Fruit fly (Drosophila melanogaster) whole organism, prepupa: Measurements from ENCODE around the gene Sr-CIV.
A peak's percentile ranks its signal among the peaks of the same experiment; 100 is the strongest.

ENCODE experiments used
- Blimp-1 ChIP-seq: fragments of 200-800 bp; sonication (Bioruptor generic); optimal IDR thresholded peaks from 3 replicates; lab custom pipeline; 2017; ENCODE audit warnings: missing biosample characterization, missing genetic modification characterization, mild to moderate bottlenecking, moderate library complexity, missing genetic modification reagents
- CG10631 ChIP-seq: fragments of 200-800 bp; sonication (Bioruptor generic); optimal IDR thresholded peaks from 2 replicates; lab custom pipeline; 2016; ENCODE audit warnings: missing biosample characterization, missing genetic modification characterization
- CG10669 ChIP-seq: fragments of 200-800 bp; sonication (Bioruptor generic); optimal IDR thresholded peaks from 3 replicates; lab custom pipeline; 2018; ENCODE audit warnings: missing biosample characterization, mild to moderate bottlenecking, missing genetic modification characterization, moderate library complexity
- CG11762 ChIP-seq: fragments of 200-800 bp; sonication (Bioruptor generic); optimal IDR thresholded peaks from 3 replicates; lab custom pipeline; 2016; ENCODE audit warnings: missing biosample characterization, missing genetic modification characterization; ENCODE audit not compliant: insufficient read depth
- CG11902 ChIP-seq: fragments of 200-800 bp; sonication (Bioruptor generic); optimal IDR thresholded peaks from 3 replicates; lab custom pipeline; 2016; ENCODE audit warnings: missing biosample characterization, missing genetic modification characterization
- CG15336 ChIP-seq: fragments of 200-800 bp; sonication (Bioruptor generic); IDR thresholded peaks from 2 replicates; pipeline ENCODE4 v1.3.6; 2022; ENCODE audit warnings: missing biosample characterization, missing genetic modification characterization
- CG1621 ChIP-seq: fragments of 200-800 bp; sonication (Bioruptor generic); optimal IDR thresholded peaks from 3 replicates; lab custom pipeline; 2018; ENCODE audit warnings: missing biosample characterization, mild to moderate bottlenecking, missing genetic modification characterization
- CG16779 ChIP-seq: fragments of 200-800 bp; sonication (Bioruptor generic); optimal IDR thresholded peaks from 3 replicates; lab custom pipeline; 2017; ENCODE audit warnings: missing biosample characterization, mild to moderate bottlenecking, missing genetic modification characterization
- CG3032 ChIP-seq: fragments of 200-800 bp; optimal IDR thresholded peaks from 2 replicates; lab custom pipeline; 2019; ENCODE audit warnings: missing biosample characterization, mild to moderate bottlenecking, missing genetic modification characterization, moderate library complexity
- CG31627 ChIP-seq: fragments of 200-800 bp; sonication (Bioruptor generic); optimal IDR thresholded peaks from 3 replicates; lab custom pipeline; 2016; ENCODE audit warnings: missing biosample characterization, missing genetic modification characterization
- CG32006 ChIP-seq: fragments of 200-800 bp; sonication (Bioruptor generic); optimal IDR thresholded peaks from 3 replicates; lab custom pipeline; 2017; ENCODE audit warnings: missing biosample characterization, mild to moderate bottlenecking, missing genetic modification characterization
- CG34406 ChIP-seq: fragments of 200-800 bp; sonication (Bioruptor generic); optimal IDR thresholded peaks from 3 replicates; lab custom pipeline; 2016; ENCODE audit warnings: missing biosample characterization, missing genetic modification characterization
- CG3919 ChIP-seq: fragments of 200-800 bp; sonication (Bioruptor generic); optimal IDR thresholded peaks from 3 replicates; lab custom pipeline; 2016; ENCODE audit warnings: missing biosample characterization, missing genetic modification characterization
- CG6163 ChIP-seq: fragments of 200-800 bp; sonication (Bioruptor generic); IDR thresholded peaks from 3 replicates; pipeline ENCODE4 v1.3.6; 2022; ENCODE audit warnings: missing biosample characterization, missing genetic modification characterization
- CG6792 ChIP-seq: fragments of 200-800 bp; sonication (Bioruptor generic); optimal IDR thresholded peaks from 3 replicates; lab custom pipeline; 2016; ENCODE audit warnings: missing biosample characterization, missing genetic modification characterization
- CG6808 ChIP-seq: fragments of 200-800 bp; sonication (Bioruptor generic); optimal IDR thresholded peaks from 3 replicates; lab custom pipeline; 2017; ENCODE audit warnings: missing biosample characterization, missing genetic modification characterization, mild to moderate bottlenecking, moderate library complexity, missing genetic modification reagents
- CG6854 ChIP-seq: fragments of 200-800 bp; sonication (Bioruptor generic); optimal IDR thresholded peaks from 2 replicates; lab custom pipeline; 2017; ENCODE audit warnings: missing biosample characterization, mild to moderate bottlenecking, missing genetic modification characterization
- CG7368 ChIP-seq: fragments of 200-800 bp; sonication (Bioruptor generic); optimal IDR thresholded peaks from 3 replicates; lab custom pipeline; 2016; ENCODE audit warnings: missing biosample characterization, missing genetic modification characterization
- CG8119 ChIP-seq: fragments of 200-800 bp; sonication (Bioruptor generic); IDR thresholded peaks from 3 replicates; pipeline ENCODE4 v1.3.6; 2022; ENCODE audit warnings: missing biosample characterization, missing genetic modification characterization
- CG8319 ChIP-seq: fragments of 200-800 bp; sonication (Bioruptor generic); optimal IDR thresholded peaks from 3 replicates; lab custom pipeline; 2016; ENCODE audit warnings: missing biosample characterization, missing genetic modification characterization
- CG9139 ChIP-seq: fragments of 200-800 bp; sonication (Bioruptor generic); optimal IDR thresholded peaks from 3 replicates; lab custom pipeline; 2017; ENCODE audit warnings: missing biosample characterization, mild to moderate bottlenecking, missing genetic modification characterization
- Eip75B ChIP-seq: fragments of 200-800 bp; sonication (Bioruptor generic); optimal IDR thresholded peaks from 3 replicates; lab custom pipeline; 2016; ENCODE audit warnings: missing biosample characterization, missing genetic modification characterization
- Eip78C ChIP-seq: fragments of 200-800 bp; sonication (Bioruptor generic); peaks from one replicate; lab custom pipeline; 2016; ENCODE audit warnings: missing biosample characterization, missing genetic modification characterization
- Ets21C ChIP-seq: fragments of 200-800 bp; sonication (Bioruptor generic); optimal IDR thresholded peaks from 3 replicates; lab custom pipeline; 2016; ENCODE audit warnings: missing biosample characterization, missing genetic modification characterization
- Ets96B ChIP-seq: fragments of 200-800 bp; optimal IDR thresholded peaks from 2 replicates; lab custom pipeline; 2019; ENCODE audit warnings: missing biosample characterization, mild to moderate bottlenecking, missing genetic modification characterization, moderate library complexity
- Hr39 ChIP-seq: fragments of 200-800 bp; sonication (Bioruptor generic); optimal IDR thresholded peaks from 2 replicates; lab custom pipeline; 2016; ENCODE audit warnings: missing biosample characterization, missing genetic modification characterization
- Lpt ChIP-seq: fragments of 200-800 bp; sonication (Bioruptor generic); optimal IDR thresholded peaks from 3 replicates; lab custom pipeline; 2016; ENCODE audit warnings: missing biosample characterization, missing genetic modification characterization
- OdsH ChIP-seq: fragments of 200-800 bp; sonication (Bioruptor generic); optimal IDR thresholded peaks from 3 replicates; lab custom pipeline; 2016; ENCODE audit warnings: missing biosample characterization, missing genetic modification characterization
- Sox102F ChIP-seq: fragments of 200-800 bp; sonication (Bioruptor generic); optimal IDR thresholded peaks from 2 replicates; lab custom pipeline; 2016; ENCODE audit warnings: missing biosample characterization, mild to moderate bottlenecking, missing genetic modification characterization
- Sox14 ChIP-seq: fragments of 200-800 bp; sonication (Bioruptor generic); optimal IDR thresholded peaks from 3 replicates; lab custom pipeline; 2016; ENCODE audit warnings: missing biosample characterization, missing genetic modification characterization
- Sox15 ChIP-seq: fragments of 200-800 bp; sonication (Bioruptor generic); optimal IDR thresholded peaks from 3 replicates; lab custom pipeline; 2016; ENCODE audit warnings: missing biosample characterization, missing genetic modification characterization
- achi ChIP-seq: fragments of 200-800 bp; sonication (Bioruptor generic); optimal IDR thresholded peaks from 3 replicates; lab custom pipeline; 2016; ENCODE audit warnings: missing biosample characterization, missing genetic modification characterization
- acj6 ChIP-seq: fragments of 200-800 bp; sonication (Bioruptor generic); optimal IDR thresholded peaks from 3 replicates; lab custom pipeline; 2016; ENCODE audit warnings: missing biosample characterization, missing genetic modification characterization
- cyc ChIP-seq: fragments of 200-800 bp; sonication (Bioruptor generic); optimal IDR thresholded peaks from 3 replicates; lab custom pipeline; 2016; ENCODE audit warnings: missing biosample characterization, missing genetic modification characterization
- dac ChIP-seq: fragments of 200-800 bp; sonication (Bioruptor generic); optimal IDR thresholded peaks from 2 replicates; lab custom pipeline; 2017; ENCODE audit warnings: missing biosample characterization, mild to moderate bottlenecking, missing genetic modification characterization
- dsx ChIP-seq: fragments of 200-800 bp; optimal IDR thresholded peaks from 3 replicates; lab custom pipeline; 2019; ENCODE audit warnings: missing biosample characterization, mild to moderate bottlenecking, missing genetic modification characterization, moderate library complexity; ENCODE audit not compliant: poor library complexity, severe bottlenecking
- eg ChIP-seq: fragments of 200-800 bp; sonication (Bioruptor generic); IDR thresholded peaks from 3 replicates; pipeline ENCODE4 v1.3.6; 2022; ENCODE audit warnings: missing biosample characterization, missing genetic modification characterization
- esn ChIP-seq: fragments of 200-800 bp; sonication (Bioruptor generic); optimal IDR thresholded peaks from 2 replicates; lab custom pipeline; 2016; ENCODE audit warnings: missing biosample characterization, mild to moderate bottlenecking, missing genetic modification characterization, moderate library complexity
- lz ChIP-seq: fragments of 200-800 bp; sonication (Bioruptor generic); optimal IDR thresholded peaks from 3 replicates; lab custom pipeline; 2016; ENCODE audit warnings: missing biosample characterization, missing genetic modification characterization
- net ChIP-seq: fragments of 200-800 bp; sonication (Bioruptor generic); optimal IDR thresholded peaks from 3 replicates; lab custom pipeline; 2016; ENCODE audit warnings: missing biosample characterization, missing genetic modification characterization
- pdm3 ChIP-seq: fragments of 200-800 bp; sonication (Bioruptor generic); optimal IDR thresholded peaks from 3 replicates; lab custom pipeline; 2016; ENCODE audit warnings: missing biosample characterization, missing genetic modification characterization
- salr ChIP-seq, 2 experiments: fragments of 200-800 bp; sonication (Bioruptor generic); optimal IDR thresholded peaks; 3 replicates each; lab custom pipeline; 2016 to 2018; ENCODE audit warnings: missing biosample characterization in 2 of 2, missing genetic modification characterization in 2 of 2, mild to moderate bottlenecking in 1 of 2
- spab ChIP-seq: fragments of 200-800 bp; sonication (Bioruptor generic); optimal IDR thresholded peaks from 2 replicates; lab custom pipeline; 2017; ENCODE audit warnings: missing biosample characterization, mild to moderate bottlenecking, missing genetic modification characterization, missing genetic modification reagents
- ss ChIP-seq, 2 experiments: fragments of 200-800 bp; sonication (Bioruptor generic); optimal IDR thresholded peaks; 2 replicates in 1 of 2; 3 replicates in 1 of 2; lab custom pipeline; 2017 to 2018; ENCODE audit warnings: mild to moderate bottlenecking in 2 of 2, missing biosample characterization in 2 of 2, missing genetic modification characterization in 2 of 2, moderate library complexity in 1 of 2
- svp ChIP-seq: fragments of 200-800 bp; sonication (Bioruptor generic); peaks from one replicate; lab custom pipeline; 2016; ENCODE audit warnings: missing biosample characterization, missing genetic modification characterization
- topi ChIP-seq: fragments of 200-800 bp; sonication (Bioruptor generic); optimal IDR thresholded peaks from 3 replicates; lab custom pipeline; 2016; ENCODE audit warnings: missing biosample characterization, missing genetic modification characterization
- vri ChIP-seq: fragments of 200-800 bp; sonication (Bioruptor generic); optimal IDR thresholded peaks from 3 replicates; lab custom pipeline; 2016; ENCODE audit warnings: missing biosample characterization, mild to moderate bottlenecking, missing genetic modification characterization

The Sr-CIV gene

dm6 chr2L:3558299-3558698, 34.4 kb upstream of the Sr-CIV start:
- TF ChIP-seq CG15336 (GFP tag; lab: Robert Waterston, UW) (no peak), spab (GFP tag; lab: Kevin White, UChicago) (peak; percentile 12), Lpt (GFP tag; lab: Kevin White, UChicago) (no peak), svp (GFP tag; lab: Kevin White, UChicago) (peak; percentile 37), Ets96B (tag; lab: Kevin White, UChicago) (peak; percentile 52), CG10669 (peak; percentile 51), acj6 (GFP tag; lab: Kevin White, UChicago) (no peak), cyc (peak; percentile 14), topi (GFP tag; lab: Kevin White, UChicago) (peak; percentile 32), esn (GFP tag; lab: Kevin White, UChicago) (no peak), Ets21C (GFP tag; lab: Kevin White, UChicago) (no peak), Sox15 (GFP tag; lab: Kevin White, UChicago) (no peak), CG11762 (GFP tag; lab: Kevin White, UChicago) (no peak), CG6808 (GFP tag; lab: Kevin White, UChicago) (peak; percentile 11), CG34406 (peak; percentile 9), CG11902 (GFP tag; lab: Kevin White, UChicago) (peak; percentile 12), Eip78C (GFP tag; lab: Kevin White, UChicago) (peak; percentile 46), CG3032 (peak; percentile 52), Hr39 (GFP tag; lab: Kevin White, UChicago) (no peak)

dm6 chr2L:3557471-3557870, 33.6 kb upstream of the Sr-CIV start:
- TF ChIP-seq CG3032 (peak; percentile 60), dac (GFP tag; lab: Kevin White, UChicago) (no peak), Hr39 (GFP tag; lab: Kevin White, UChicago) (no peak), vri (no peak), CG6163 (peak; percentile 61; the same call in 1 of the 3 replicates), topi (GFP tag; lab: Kevin White, UChicago) (no peak), esn (GFP tag; lab: Kevin White, UChicago) (no peak), CG16779 (tag; lab: Kevin White, UChicago) (no peak), CG7368 (GFP tag; lab: Kevin White, UChicago) (no peak), Eip78C (GFP tag; lab: Kevin White, UChicago) (peak; percentile 89), CG6808 (GFP tag; lab: Kevin White, UChicago) (peak; percentile 40), CG6792 (peak; percentile 31), CG10631 (GFP tag; lab: Kevin White, UChicago) (peak; percentile 58), pdm3 (GFP tag; lab: Kevin White, UChicago) (peak; percentile 57), CG8119 (peak; percentile 53; the same call in 2 of the 3 replicates), Sox102F (GFP tag; lab: Kevin White, UChicago) (no peak), Ets21C (GFP tag; lab: Kevin White, UChicago) (no peak), svp (GFP tag; lab: Kevin White, UChicago) (no peak), CG1621 (tag; lab: Kevin White, UChicago) (peak; percentile 68), salr (GFP tag; optimal IDR thresholded peaks at IDR 0.05; lab: Kevin White, UChicago) (peak in 1 of 2 experiments; percentile 15), Blimp-1 (no peak), cyc (no peak), lz (no peak), OdsH (GFP tag; lab: Kevin White, UChicago) (peak; percentile 35), CG10669 (peak; percentile 47), CG3919 (GFP tag; lab: Kevin White, UChicago) (peak; percentile 59), CG9139 (no peak), CG8319 (GFP tag; lab: Kevin White, UChicago) (no peak), CG11762 (GFP tag; lab: Kevin White, UChicago) (no peak), Ets96B (tag; lab: Kevin White, UChicago) (peak; percentile 72), spab (GFP tag; lab: Kevin White, UChicago) (peak; percentile 15), eg (GFP tag; lab: Robert Waterston, UW) (0 out of 3 replicates have a peak, but pooled peaks have one; percentile 15), CG31627 (no peak), dsx (peak; percentile 63), CG11902 (GFP tag; lab: Kevin White, UChicago) (no peak), Lpt (GFP tag; lab: Kevin White, UChicago) (peak; percentile 16), acj6 (GFP tag; lab: Kevin White, UChicago) (peak; percentile 33), net (GFP tag; lab: Kevin White, UChicago) (peak; percentile 53), CG6854 (GFP tag; lab: Kevin White, UChicago) (no peak), CG32006 (peak; percentile 49), Sox14 (GFP tag; lab: Kevin White, UChicago) (peak; percentile 10), achi (peak; percentile 56), ss (GFP tag; optimal IDR thresholded peaks at IDR 0.05; lab: Kevin White, UChicago) (peak in 1 of 2 experiments; percentile 59), Eip75B (GFP tag; lab: Kevin White, UChicago) (peak; percentile 53)
